Fruit fly (Drosophila melanogaster) whole organism, adult: ENCODE measurements around the gene FarO.

ENCODE experiments used
- CG12768 ChIP-seq: fragments of 200-800 bp; sonication (Bioruptor generic); optimal IDR thresholded peaks from 2 replicates; lab custom pipeline; 2017; ENCODE audit warnings: missing biosample characterization, missing genetic modification characterization, mild to moderate bottlenecking, moderate library complexity, missing genetic modification reagents
- CG14711 ChIP-seq: fragments of 200-800 bp; sonication (Bioruptor generic); optimal IDR thresholded peaks from 2 replicates; lab custom pipeline; 2018; ENCODE audit warnings: missing biosample characterization, mild to moderate bottlenecking, missing genetic modification characterization, moderate library complexity
- CG1620 ChIP-seq: fragments of 200-800 bp; sonication (Bioruptor generic); optimal IDR thresholded peaks from 2 replicates; lab custom pipeline; 2016; ENCODE audit warnings: missing biosample characterization, missing genetic modification characterization
- CG33017 ChIP-seq: fragments of 200-800 bp; sonication (Bioruptor generic); optimal IDR thresholded peaks from 2 replicates; lab custom pipeline; 2018; ENCODE audit warnings: missing biosample characterization, mild to moderate bottlenecking, missing genetic modification characterization, moderate library complexity
- CG7045 ChIP-seq: fragments of 200-800 bp; sonication (Bioruptor generic); optimal IDR thresholded peaks from 2 replicates; lab custom pipeline; 2017; ENCODE audit warnings: missing biosample characterization, mild to moderate bottlenecking, missing genetic modification characterization
- Crg-1 ChIP-seq: fragments of 200-800 bp; sonication (Bioruptor generic); optimal IDR thresholded peaks from 2 replicates; lab custom pipeline; 2016; ENCODE audit warnings: missing biosample characterization, missing genetic modification characterization
- Mnt ChIP-seq: fragments of 200-800 bp; sonication (Bioruptor generic); optimal IDR thresholded peaks from 2 replicates; lab custom pipeline; 2016; ENCODE audit warnings: missing biosample characterization, mild to moderate bottlenecking, missing genetic modification characterization
- bab1 ChIP-seq: fragments of 200-800 bp; sonication (Bioruptor generic); optimal IDR thresholded peaks from 3 replicates; lab custom pipeline; 2019; ENCODE audit warnings: missing biosample characterization, mild to moderate bottlenecking, missing genetic modification characterization, moderate library complexity
- cic ChIP-seq: fragments of 200-800 bp; sonication (Bioruptor generic); optimal IDR thresholded peaks from 2 replicates; lab custom pipeline; 2017; ENCODE audit warnings: missing biosample characterization, mild to moderate bottlenecking, missing genetic modification characterization, moderate library complexity
- kay ChIP-seq: fragments of 200-800 bp; sonication (Bioruptor generic); peaks from one replicate; lab custom pipeline; 2016; ENCODE audit warnings: missing biosample characterization, missing genetic modification characterization, borderline replicate concordance
- ovo ChIP-seq: fragments of 200-800 bp; sonication (Bioruptor generic); optimal IDR thresholded peaks from 2 replicates; lab custom pipeline; 2016; ENCODE audit warnings: missing biosample characterization, missing genetic modification characterization
- tj ChIP-seq: fragments of 200-800 bp; sonication (Bioruptor generic); optimal IDR thresholded peaks from 3 replicates; lab custom pipeline; 2017; ENCODE audit warnings: missing biosample characterization, mild to moderate bottlenecking, missing genetic modification characterization, moderate library complexity
- toe ChIP-seq: fragments of 200-800 bp; sonication (Bioruptor generic); optimal IDR thresholded peaks from 2 replicates; lab custom pipeline; 2016; ENCODE audit warnings: missing biosample characterization, missing genetic modification characterization

- TF ChIP-seq kay (no peak), ovo (GFP tag; lab: Kevin White, UChicago) (no peak), toe (GFP tag; lab: Kevin White, UChicago) (no peak), CG14711 (tag; lab: Kevin White, UChicago) (no peak), CG33017 (tag; lab: Kevin White, UChicago) (no peak), CG12768 (GFP tag; lab: Kevin White, UChicago) (no peak), Mnt (GFP tag; lab: Kevin White, UChicago) (no peak), CG7045 (GFP tag; lab: Kevin White, UChicago) (no peak), cic (GFP tag; lab: Kevin White, UChicago) (no peak), Crg-1 (GFP tag; lab: Kevin White, UChicago) (no peak), tj (GFP tag; lab: Kevin White, UChicago) (no peak), bab1 (GFP tag; lab: Kevin White, UChicago) (no peak), CG1620 (GFP tag; lab: Kevin White, UChicago) (no peak)
These were observed 28.3 kb downstream of the FarO start, which contains the start of gene Cyp4d14 for dm6 chrX:2175265-2175795.
